Fruit fly (Drosophila melanogaster): ENCODE results near the gene me31B.

The me31B gene

dm6 chr2L:10231510-10231909 is 7.6 kb upstream of the me31B start, which contains the start of gene ova:
ova (minus strand) TSS chr2L:10231692.
- TF ChIP-seq CG17806 (tag; optimal IDR thresholded peaks at IDR 0.05) (no peak), fd96Ca (GFP tag; IDR thresholded peaks at IDR 0.05) (no peak), CG15710 (tag; optimal IDR thresholded peaks at IDR 0.05) (no peak), CG8159 (tag; optimal IDR thresholded peaks at IDR 0.05) (no peak), CG10348 (GFP tag; IDR thresholded peaks at IDR 0.05) (no peak), Pif1A (GFP tag; optimal IDR thresholded peaks at IDR 0.05) (no peak)

- no peak for TF ChIP-seq gl (tag; optimal IDR thresholded peaks at IDR 0.05)
- no peak for TF ChIP-seq Ets98B (GFP tag; IDR thresholded peaks at IDR 0.05)
- no peak for TF ChIP-seq rn (GFP tag; IDR thresholded peaks at IDR 0.05)
- no peak for TF ChIP-seq EcR (GFP tag; optimal IDR thresholded peaks at IDR 0.05)
- no peak for TF ChIP-seq CG12605 (GFP tag; IDR thresholded peaks at IDR 0.05)
- TF ChIP-seq CG8301 (tag; optimal IDR thresholded peaks at IDR 0.05) = no peak
- no peak for TF ChIP-seq CG17806 (tag; optimal IDR thresholded peaks at IDR 0.05)
Observed at dm6 chr2L:10232152-10232816, 6.9 kb upstream of the me31B start, which contains the start of gene eEF1delta. eEF1delta (plus strand) TSS chr2L:10232507.

- TF ChIP-seq CG8301 (tag; optimal IDR thresholded peaks at IDR 0.05) (no peak), rn (GFP tag; IDR thresholded peaks at IDR 0.05) (no peak), Ets98B (GFP tag; IDR thresholded peaks at IDR 0.05) (no peak), CG9948 (tag; optimal IDR thresholded peaks at IDR 0.05) (no peak), Pif1A (GFP tag; optimal IDR thresholded peaks at IDR 0.05) (no peak), CG13204 (GFP tag; optimal IDR thresholded peaks at IDR 0.05) (no peak), CG8159 (tag; optimal IDR thresholded peaks at IDR 0.05) (no peak), CG12605 (GFP tag; IDR thresholded peaks at IDR 0.05) (no peak), EcR (GFP tag; optimal IDR thresholded peaks at IDR 0.05) (no peak), CG10348 (GFP tag; IDR thresholded peaks at IDR 0.05) (no peak), CG15710 (tag; optimal IDR thresholded peaks at IDR 0.05) (no peak), CG34367 (tag; optimal IDR thresholded peaks at IDR 0.05) (no peak), CG17806 (tag; optimal IDR thresholded peaks at IDR 0.05) (no peak), Snoo (tag; optimal IDR thresholded peaks at IDR 0.05) (no peak), gl (tag; optimal IDR thresholded peaks at IDR 0.05) (no peak), D1 (tag; optimal IDR thresholded peaks at IDR 0.05) (no peak), Pif1B (GFP tag; optimal IDR thresholded peaks at IDR 0.05) (no peak)
Observed at dm6 chr2L:10232827-10233226, 6.3 kb upstream of the me31B start.

dm6 chr2L:10237725-10238446 is 1.3 kb upstream of the me31B start, which contains the start of gene mthl15:
mthl15 (minus strand) TSS chr2L:10238317.
- TF ChIP-seq CG12605 (GFP tag; IDR thresholded peaks at IDR 0.05) (no peak), Pif1A (GFP tag; optimal IDR thresholded peaks at IDR 0.05) (no peak), CG8159 (tag; optimal IDR thresholded peaks at IDR 0.05) (no peak), CG34367 (tag; optimal IDR thresholded peaks at IDR 0.05) (no peak), CG8301 (tag; optimal IDR thresholded peaks at IDR 0.05) (no peak), CG10348 (GFP tag; IDR thresholded peaks at IDR 0.05) (no peak), CG13204 (GFP tag; optimal IDR thresholded peaks at IDR 0.05) (no peak), Snoo (tag; optimal IDR thresholded peaks at IDR 0.05) (no peak), CG4496 (GFP tag; IDR thresholded peaks at IDR 0.05) (no peak), D1 (tag; optimal IDR thresholded peaks at IDR 0.05) (no peak), CG14655 (GFP tag; optimal IDR thresholded peaks at IDR 0.05) (no peak), rn (GFP tag; IDR thresholded peaks at IDR 0.05) (no peak), CG15710 (tag; optimal IDR thresholded peaks at IDR 0.05) (no peak), fd96Ca (GFP tag; IDR thresholded peaks at IDR 0.05) (no peak), CG17806 (tag; optimal IDR thresholded peaks at IDR 0.05) (no peak), CG9948 (tag; optimal IDR thresholded peaks at IDR 0.05) (no peak), gl (tag; optimal IDR thresholded peaks at IDR 0.05) (no peak), Ets98B (GFP tag; IDR thresholded peaks at IDR 0.05) (no peak), CG32121 (GFP tag; IDR thresholded peaks at IDR 0.05) (no peak)

- no peak for TF ChIP-seq CG13204 (GFP tag; optimal IDR thresholded peaks at IDR 0.05)
- TF ChIP-seq Snoo (tag; optimal IDR thresholded peaks at IDR 0.05) = no peak
- no peak for TF ChIP-seq gl (tag; optimal IDR thresholded peaks at IDR 0.05)
- TF ChIP-seq CG14655 (GFP tag; optimal IDR thresholded peaks at IDR 0.05) = no peak
- TF ChIP-seq CG32121 (GFP tag; IDR thresholded peaks at IDR 0.05) = no peak
- no peak for TF ChIP-seq CG10348 (GFP tag; IDR thresholded peaks at IDR 0.05)
- no peak for TF ChIP-seq fd96Ca (GFP tag; IDR thresholded peaks at IDR 0.05)
- no peak for TF ChIP-seq CG12605 (GFP tag; IDR thresholded peaks at IDR 0.05)
- TF ChIP-seq EcR (GFP tag; optimal IDR thresholded peaks at IDR 0.05) = no peak
- no peak for TF ChIP-seq CG9948 (tag; optimal IDR thresholded peaks at IDR 0.05)
- TF ChIP-seq Pif1B (GFP tag; optimal IDR thresholded peaks at IDR 0.05) = no peak
- no peak for TF ChIP-seq CG34367 (tag; optimal IDR thresholded peaks at IDR 0.05)
- TF ChIP-seq CG4496 (GFP tag; IDR thresholded peaks at IDR 0.05) = no peak
Observed at dm6 chr2L:10246785-10247190, 7.6 kb downstream of the me31B start, which contains the start of gene chico. chico (minus strand) TSS chr2L:10247078.

- TF ChIP-seq EcR (GFP tag; optimal IDR thresholded peaks at IDR 0.05) = no peak
- TF ChIP-seq CG32121 (GFP tag; IDR thresholded peaks at IDR 0.05) = no peak
- no peak for TF ChIP-seq CG13204 (GFP tag; optimal IDR thresholded peaks at IDR 0.05)
- no peak for TF ChIP-seq CG8301 (tag; optimal IDR thresholded peaks at IDR 0.05)
- no peak for TF ChIP-seq rn (GFP tag; IDR thresholded peaks at IDR 0.05)
- TF ChIP-seq CG9948 (tag; optimal IDR thresholded peaks at IDR 0.05) = no peak
- no peak for TF ChIP-seq CG8159 (tag; optimal IDR thresholded peaks at IDR 0.05)
- no peak for TF ChIP-seq gl (tag; optimal IDR thresholded peaks at IDR 0.05)
- TF ChIP-seq Pif1B (GFP tag; optimal IDR thresholded peaks at IDR 0.05) = no peak
- TF ChIP-seq CG12605 (GFP tag; IDR thresholded peaks at IDR 0.05) = no peak
- TF ChIP-seq CG10348 (GFP tag; IDR thresholded peaks at IDR 0.05) = no peak
- no peak for TF ChIP-seq fd96Ca (GFP tag; IDR thresholded peaks at IDR 0.05)
- no peak for TF ChIP-seq D1 (tag; optimal IDR thresholded peaks at IDR 0.05)
- no peak for TF ChIP-seq CG17806 (tag; optimal IDR thresholded peaks at IDR 0.05)
- no peak for TF ChIP-seq CG14655 (GFP tag; optimal IDR thresholded peaks at IDR 0.05)
- TF ChIP-seq Pif1A (GFP tag; optimal IDR thresholded peaks at IDR 0.05) = no peak
- TF ChIP-seq CG15710 (tag; optimal IDR thresholded peaks at IDR 0.05) = no peak
- no peak for TF ChIP-seq CG4496 (GFP tag; IDR thresholded peaks at IDR 0.05)
- TF ChIP-seq Ets98B (GFP tag; IDR thresholded peaks at IDR 0.05) = no peak
Observed at dm6 chr2L:10249655-10250202, 10.6 kb downstream of the me31B start.

Measured in whole organism, pupa.